Fruit fly (Drosophila melanogaster) S2 (cell line): ENCODE data around the gene CG14408.

Experiments
- CG8478 ChIP-seq: fragments of >200 bp; optimal IDR thresholded peaks from 2 replicates; lab custom pipeline; 2018
- CTCF ChIP-seq, 2 experiments: fragments of >200 bp; optimal IDR thresholded peaks; 2 replicates each; lab custom pipeline; 2018

The CG14408 gene

dm6 chrX:14802611-14803110 lies 29.2 kb downstream of the CG14408 start:
- TF ChIP-seq CG8478 = no peak

- no peak for TF ChIP-seq CTCF (optimal IDR thresholded peaks at IDR 0.05; lab: Kevin White, UChicago)
- no peak for TF ChIP-seq CG8478
Measured at dm6 chrX:14786451-14786850, 45.4 kb downstream of the CG14408 start, which contains the start of gene Ag5r. Ag5r (minus strand) TSS chrX:14786551.

- TF ChIP-seq CG8478 = no peak
Measured at dm6 chrX:14784002-14784568, 47.7 kb downstream of the CG14408 start, which contains the start of gene Ag5r2. Ag5r2 (minus strand) TSS chrX:14784052.
